Fruit fly (Drosophila melanogaster) whole organism, embryonic: ENCODE measurements around the gene anox.
A peak's percentile ranks its signal among the peaks of the same experiment; 100 is the strongest.

Experiments used
- Antp ChIP-seq: fragments of 200-800 bp; sonication (Bioruptor generic); optimal IDR thresholded peaks from 3 replicates; lab custom pipeline; 2016; ENCODE audit warnings: missing biosample characterization, missing genetic modification characterization
- B-H1 ChIP-seq: fragments of 200-800 bp; sonication (Bioruptor generic); IDR thresholded peaks from 3 replicates; pipeline ENCODE4 v1.3.6; 2022; ENCODE audit warnings: missing biosample characterization, missing genetic modification characterization
- B-H2 ChIP-seq: fragments of 200-800 bp; sonication (Bioruptor generic); optimal IDR thresholded peaks from 2 replicates; lab custom pipeline; 2018; ENCODE audit warnings: missing biosample characterization, mild to moderate bottlenecking, missing genetic modification characterization
- CG11247 ChIP-seq: fragments of 200-800 bp; sonication (Bioruptor generic); IDR thresholded peaks from 2 replicates; pipeline ENCODE4 v1.3.6; 2022; ENCODE audit warnings: missing biosample characterization, missing genetic modification characterization
- CG12391 ChIP-seq: fragments of 200-800 bp; sonication (Bioruptor generic); optimal IDR thresholded peaks from 3 replicates; lab custom pipeline; 2018; ENCODE audit warnings: missing biosample characterization, mild to moderate bottlenecking, missing genetic modification characterization, moderate library complexity
- CG12659 ChIP-seq: fragments of 200-800 bp; sonication (Bioruptor generic); optimal IDR thresholded peaks from 3 replicates; lab custom pipeline; 2017; ENCODE audit warnings: mild to moderate bottlenecking, missing biosample characterization, missing genetic modification reagents, missing genetic modification characterization
- CG13123 ChIP-seq: fragments of 200-800 bp; sonication (Bioruptor generic); optimal IDR thresholded peaks from 2 replicates; lab custom pipeline; 2016; ENCODE audit warnings: missing biosample characterization, missing genetic modification characterization
- CG15011 ChIP-seq: fragments of 200-800 bp; sonication (Bioruptor generic); optimal IDR thresholded peaks from 3 replicates; lab custom pipeline; 2018; ENCODE audit warnings: missing biosample characterization, mild to moderate bottlenecking, missing genetic modification characterization
- CG15514 ChIP-seq: fragments of 200-800 bp; sonication (Bioruptor generic); optimal IDR thresholded peaks from 3 replicates; lab custom pipeline; 2017; ENCODE audit warnings: missing biosample characterization, missing genetic modification characterization, mild to moderate bottlenecking, moderate library complexity, missing genetic modification reagents
- CG1602 ChIP-seq: fragments of 200-800 bp; sonication (Bioruptor generic); optimal IDR thresholded peaks from 3 replicates; lab custom pipeline; 2016; ENCODE audit warnings: missing biosample characterization, missing genetic modification characterization
- CG1792 ChIP-seq: fragments of 200-800 bp; sonication (Bioruptor generic); optimal IDR thresholded peaks from 2 replicates; lab custom pipeline; 2016; ENCODE audit warnings: missing biosample characterization, missing genetic modification characterization
- CG30403 ChIP-seq: fragments of 200-800 bp; sonication (Bioruptor generic); optimal IDR thresholded peaks from 3 replicates; lab custom pipeline; 2016; ENCODE audit warnings: missing biosample characterization, missing genetic modification characterization
- CG30431 ChIP-seq: fragments of 200-800 bp; sonication (Bioruptor generic); optimal IDR thresholded peaks from 2 replicates; lab custom pipeline; 2017; ENCODE audit warnings: missing biosample characterization, missing genetic modification characterization
- CG32767 ChIP-seq: fragments of 200-800 bp; sonication (Bioruptor generic); IDR thresholded peaks from 2 replicates; pipeline ENCODE4 v1.3.6; 2022; ENCODE audit warnings: missing biosample characterization, missing genetic modification characterization
- CG3407 ChIP-seq: fragments of 200-800 bp; sonication (Bioruptor generic); optimal IDR thresholded peaks from 2 replicates; lab custom pipeline; 2018; ENCODE audit warnings: missing biosample characterization, mild to moderate bottlenecking, missing genetic modification characterization
- CG3995 ChIP-seq: fragments of 200-800 bp; sonication (Bioruptor generic); optimal IDR thresholded peaks from 3 replicates; lab custom pipeline; 2016; ENCODE audit warnings: missing biosample characterization, missing genetic modification characterization
- CG6175 ChIP-seq: fragments of 200-800 bp; sonication (Bioruptor generic); IDR thresholded peaks from 3 replicates; pipeline ENCODE4 v1.3.6; 2022; ENCODE audit warnings: missing biosample characterization, missing genetic modification characterization
- CG7556 ChIP-seq: fragments of 200-800 bp; sonication (Bioruptor generic); optimal IDR thresholded peaks from 2 replicates; lab custom pipeline; 2017; ENCODE audit warnings: missing biosample characterization, mild to moderate bottlenecking, missing genetic modification characterization
- CG7928 ChIP-seq: fragments of 200-800 bp; sonication (Bioruptor generic); optimal IDR thresholded peaks from 2 replicates; lab custom pipeline; 2017; ENCODE audit warnings: missing biosample characterization, mild to moderate bottlenecking, missing genetic modification characterization
- Doc2 ChIP-seq: fragments of 200-800 bp; sonication (Bioruptor generic); IDR thresholded peaks from 2 replicates; pipeline ENCODE4 v1.3.6; 2022; ENCODE audit warnings: missing biosample characterization, missing genetic modification characterization
- Hey ChIP-seq: fragments of 200-800 bp; sonication (Bioruptor generic); optimal IDR thresholded peaks from 3 replicates; lab custom pipeline; 2018; ENCODE audit warnings: missing biosample characterization, mild to moderate bottlenecking, missing genetic modification characterization
- Nf-YB ChIP-seq: fragments of 200-800 bp; sonication (Bioruptor generic); optimal IDR thresholded peaks from 3 replicates; lab custom pipeline; 2019; ENCODE audit warnings: missing biosample characterization, mild to moderate bottlenecking, missing genetic modification characterization, moderate library complexity
- Rx ChIP-seq: fragments of 200-800 bp; sonication (Bioruptor generic); IDR thresholded peaks from 2 replicates; pipeline ENCODE4 v1.3.6; 2022; ENCODE audit warnings: missing biosample characterization, missing genetic modification characterization
- Side ChIP-seq: fragments of 200-800 bp; sonication (Bioruptor generic); optimal IDR thresholded peaks from 2 replicates; lab custom pipeline; 2016; ENCODE audit warnings: missing biosample characterization, missing genetic modification characterization
- Spps ChIP-seq: fragments of 200-800 bp; sonication (Bioruptor generic); optimal IDR thresholded peaks from 2 replicates; lab custom pipeline; 2018; ENCODE audit warnings: missing biosample characterization, mild to moderate bottlenecking, missing genetic modification characterization
- Sry-β ChIP-seq: fragments of 200-800 bp; sonication (Bioruptor generic); optimal IDR thresholded peaks from 2 replicates; lab custom pipeline; 2018; ENCODE audit warnings: missing biosample characterization, mild to moderate bottlenecking, missing genetic modification characterization, moderate library complexity
- Taf1 ChIP-seq: fragments of 200-800 bp; sonication (Bioruptor generic); IDR thresholded peaks from 2 replicates; pipeline ENCODE4 v1.3.6; 2022; ENCODE audit warnings: missing biosample characterization, missing genetic modification characterization
- Tbp ChIP-seq: fragments of >200 bp; optimal IDR thresholded peaks from 2 replicates; lab custom pipeline; 2018; ENCODE audit warnings: missing biosample characterization, missing genetic modification characterization
- Trl ChIP-seq, 3 experiments: fragments of >200 bp in 2 of 3; fragments of 200-800 bp in 1 of 3; sonication (Bioruptor generic) in 1 of 3; optimal IDR thresholded peaks; 2 replicates in 1 of 3; 3 replicates in 2 of 3; lab custom pipeline; 2016 to 2017; ENCODE audit warnings: missing biosample characterization in 1 of 3, missing genetic modification characterization in 1 of 3
- ash1 ChIP-seq: fragments of 200-800 bp; sonication (Bioruptor generic); optimal IDR thresholded peaks from 2 replicates; lab custom pipeline; 2018; ENCODE audit warnings: missing biosample characterization, mild to moderate bottlenecking, missing genetic modification characterization
- cad ChIP-seq: fragments of >200 bp; optimal IDR thresholded peaks from 2 replicates; lab custom pipeline; 2017; ENCODE audit warnings: missing biosample characterization, missing genetic modification characterization
- ci ChIP-seq: fragments of 200-800 bp; sonication (Bioruptor generic); IDR thresholded peaks from 3 replicates; pipeline ENCODE4 v1.3.6; 2022; ENCODE audit warnings: missing biosample characterization, missing genetic modification characterization
- crc ChIP-seq: fragments of 200-800 bp; sonication (Bioruptor generic); optimal IDR thresholded peaks from 2 replicates; lab custom pipeline; 2016; ENCODE audit warnings: missing biosample characterization, missing genetic modification characterization
- cwo ChIP-seq: fragments of 200-800 bp; sonication (Bioruptor generic); optimal IDR thresholded peaks from 3 replicates; lab custom pipeline; 2017; ENCODE audit warnings: missing biosample characterization, missing genetic modification characterization, mild to moderate bottlenecking, moderate library complexity, missing genetic modification reagents
- dm ChIP-seq: fragments of 200-800 bp; sonication (Bioruptor generic); optimal IDR thresholded peaks from 3 replicates; lab custom pipeline; 2016; ENCODE audit warnings: missing biosample characterization, missing genetic modification characterization
- fd3F ChIP-seq: fragments of 200-800 bp; sonication (Bioruptor generic); optimal IDR thresholded peaks from 2 replicates; lab custom pipeline; 2018; ENCODE audit warnings: missing biosample characterization, mild to moderate bottlenecking, missing genetic modification characterization, moderate library complexity
- fd96Cb ChIP-seq: fragments of 200-800 bp; sonication (Bioruptor generic); optimal IDR thresholded peaks from 2 replicates; lab custom pipeline; 2018; ENCODE audit warnings: missing biosample characterization, mild to moderate bottlenecking, missing genetic modification characterization, moderate library complexity
- fru ChIP-seq: fragments of >200 bp; optimal IDR thresholded peaks from 2 replicates; lab custom pipeline; 2017
- ham ChIP-seq: fragments of 200-800 bp; sonication (Bioruptor generic); IDR thresholded peaks from 2 replicates; pipeline ENCODE4 v1.3.6; 2022; ENCODE audit warnings: missing biosample characterization, missing genetic modification characterization
- kah ChIP-seq: fragments of 200-800 bp; sonication (Bioruptor generic); optimal IDR thresholded peaks from 2 replicates; lab custom pipeline; 2018; ENCODE audit warnings: missing biosample characterization, mild to moderate bottlenecking, missing genetic modification characterization
- lbe ChIP-seq: fragments of 200-800 bp; sonication (Bioruptor generic); optimal IDR thresholded peaks from 2 replicates; lab custom pipeline; 2016; ENCODE audit warnings: missing biosample characterization, mild to moderate bottlenecking, missing genetic modification characterization
- lov ChIP-seq, 2 experiments: fragments of 200-800 bp in 1 of 2; fragments of >200 bp in 1 of 2; sonication (Bioruptor generic) in 1 of 2; IDR thresholded peaks in 1 of 2; optimal IDR thresholded peaks in 1 of 2; 2 replicates in 1 of 2; 3 replicates in 1 of 2; pipeline versions ENCODE4 v1.3.6 to Lab custom; 2017 to 2022; ENCODE audit warnings: missing biosample characterization in 1 of 2, missing genetic modification characterization in 1 of 2
- mam ChIP-seq: fragments of 200-800 bp; sonication (Bioruptor generic); optimal IDR thresholded peaks from 3 replicates; lab custom pipeline; 2016; ENCODE audit warnings: missing biosample characterization, missing genetic modification characterization
- nau ChIP-seq: fragments of 200-800 bp; sonication (Bioruptor generic); optimal IDR thresholded peaks from 3 replicates; lab custom pipeline; 2017; ENCODE audit warnings: missing biosample characterization, mild to moderate bottlenecking, missing genetic modification characterization, missing genetic modification reagents
- so ChIP-seq: fragments of 200-800 bp; sonication (Bioruptor generic); IDR thresholded peaks from 3 replicates; pipeline ENCODE4 v1.3.6; 2022; ENCODE audit warnings: missing biosample characterization, missing genetic modification characterization
- sqz ChIP-seq: fragments of 200-800 bp; sonication (Bioruptor generic); optimal IDR thresholded peaks from 3 replicates; lab custom pipeline; 2018; ENCODE audit warnings: missing biosample characterization, mild to moderate bottlenecking, missing genetic modification characterization
- sug ChIP-seq: fragments of 200-800 bp; optimal IDR thresholded peaks from 2 replicates; lab custom pipeline; 2019; ENCODE audit warnings: missing biosample characterization, mild to moderate bottlenecking, missing genetic modification characterization, moderate library complexity
- tap ChIP-seq: fragments of 200-800 bp; optimal IDR thresholded peaks from 3 replicates; lab custom pipeline; 2019; ENCODE audit warnings: missing biosample characterization, mild to moderate bottlenecking, missing genetic modification characterization, moderate library complexity
- tna ChIP-seq: fragments of 200-800 bp; sonication (Bioruptor generic); IDR thresholded peaks from 2 replicates; pipeline ENCODE4 v1.3.6; 2022; ENCODE audit warnings: missing biosample characterization, missing genetic modification characterization; ENCODE audit not compliant: partially characterized antibody

The anox gene

DNA sequence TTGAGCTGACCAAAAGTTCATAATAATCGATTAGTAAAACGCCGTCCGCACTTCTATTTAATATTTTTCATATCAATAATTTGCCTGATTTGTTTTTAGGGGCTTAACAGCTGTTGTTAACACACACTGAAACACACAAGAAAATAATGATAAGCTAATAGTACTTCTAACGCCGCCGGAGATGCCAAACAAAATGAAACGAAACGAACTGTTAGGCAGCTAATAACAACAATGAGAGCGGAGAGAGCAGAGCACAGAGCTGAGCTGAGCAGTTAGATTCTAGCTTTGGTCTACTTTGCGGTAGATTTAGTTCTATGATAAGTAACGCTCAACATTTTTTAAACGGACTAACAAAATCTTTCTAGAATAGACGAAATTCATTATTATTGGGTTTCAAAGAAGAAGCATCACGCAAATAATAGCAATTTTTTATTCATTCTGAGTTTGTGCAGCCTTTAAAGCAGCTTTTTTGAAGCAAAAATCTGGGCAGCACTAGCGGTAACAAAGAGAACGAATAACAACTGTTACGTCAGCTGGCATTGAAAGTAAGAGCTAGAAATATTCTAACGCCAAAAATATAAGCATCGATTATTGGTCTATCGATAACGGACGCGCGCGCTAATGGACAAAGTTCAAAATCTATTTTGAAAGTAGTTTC is 12.5 kb downstream of the anox start, which contains the start of gene Abca3 (continued):
- TF ChIP-seq tna (GFP tag; lab: Robert Waterston, UW), result no peak
- 0 out of 2 replicates have a peak, but pooled peaks have one; percentile 19 for TF ChIP-seq Taf1
- peak; percentile 68 for TF ChIP-seq mam
- peak; percentile 97 for TF ChIP-seq Sry-β (GFP tag; lab: Kevin White, UChicago)
- peak; percentile 68 for TF ChIP-seq Side (GFP tag; lab: Kevin White, UChicago)
- TF ChIP-seq CG15011, result peak; percentile 10
- TF ChIP-seq cwo, result peak; percentile 59
- peak; percentile 63 to 89 for TF ChIP-seq Trl (optimal IDR thresholded peaks at IDR 0.05; lab: Kevin White, UChicago)
- TF ChIP-seq Trl (GFP tag; optimal IDR thresholded peaks at IDR 0.05; lab: Kevin White, UChicago), result peak; percentile 68
- TF ChIP-seq sug (tag; lab: Kevin White, UChicago), result peak; percentile 83
- TF ChIP-seq Tbp (GFP tag; lab: Kevin White, UChicago), result no peak
- no peak for TF ChIP-seq ci (GFP tag; lab: Robert Waterston, UW)
- no peak for TF ChIP-seq Doc2
- no peak; the same call in 1 of the 2 replicates for TF ChIP-seq CG32767 (GFP tag; lab: Robert Waterston, UW)
- TF ChIP-seq kah (GFP tag; lab: Kevin White, UChicago), result peak; percentile 11
- no peak for TF ChIP-seq ash1 (GFP tag; lab: Kevin White, UChicago)
- TF ChIP-seq dm (GFP tag; lab: Kevin White, UChicago), result no peak
- TF ChIP-seq CG6175, result no peak
- peak; percentile 72 for TF ChIP-seq CG7556 (GFP tag; lab: Kevin White, UChicago)
- TF ChIP-seq Antp (GFP tag; lab: Kevin White, UChicago), result peak; percentile 53
- TF ChIP-seq CG7928 (GFP tag; lab: Kevin White, UChicago), result peak; percentile 33
- peak; percentile 70 for TF ChIP-seq CG12391
- TF ChIP-seq Hey (tag; lab: Kevin White, UChicago), result peak; percentile 1
- TF ChIP-seq so (GFP tag; lab: Robert Waterston, UW), result no peak
- peak; percentile 17 for TF ChIP-seq sqz (GFP tag; lab: Kevin White, UChicago)
- no peak for TF ChIP-seq lbe
- TF ChIP-seq ham, result no peak
- TF ChIP-seq lov (optimal IDR thresholded peaks at IDR 0.05; lab: Kevin White, UChicago), result no peak
- TF ChIP-seq lov (GFP tag; IDR thresholded peaks at IDR 0.05; lab: Robert Waterston, UW), result no peak
- no peak for TF ChIP-seq Spps (tag; lab: Kevin White, UChicago)
- peak; percentile 13 for TF ChIP-seq CG30431 (GFP tag; lab: Kevin White, UChicago)
- TF ChIP-seq CG1792 (GFP tag; lab: Kevin White, UChicago), result no peak
- TF ChIP-seq CG11247 (GFP tag; lab: Robert Waterston, UW), result peak; percentile 40; the same call in 1 of the 2 replicates
- no peak for TF ChIP-seq nau (GFP tag; lab: Kevin White, UChicago)
- TF ChIP-seq fd3F, result peak; percentile 49
- TF ChIP-seq CG30403 (GFP tag; lab: Kevin White, UChicago), result peak; percentile 66
- no peak for TF ChIP-seq CG13123 (GFP tag; lab: Kevin White, UChicago)
- TF ChIP-seq Nf-YB (GFP tag; lab: Kevin White, UChicago), result peak; percentile 18
- peak; percentile 17; the same call in 1 of the 2 replicates for TF ChIP-seq Rx (GFP tag; lab: Robert Waterston, UW)
- TF ChIP-seq fd96Cb (tag; lab: Kevin White, UChicago), result peak; percentile 29
- peak; percentile 49 for TF ChIP-seq CG3995 (GFP tag; lab: Kevin White, UChicago)
- TF ChIP-seq B-H1 (GFP tag; lab: Robert Waterston, UW), result no peak
- no peak for TF ChIP-seq fru (lab: Kevin White, UChicago)
- peak; percentile 25 for TF ChIP-seq CG3407
- TF ChIP-seq CG15514, result peak; percentile 74
- TF ChIP-seq tap (tag; lab: Kevin White, UChicago), result peak; percentile 24
- peak; percentile 23 for TF ChIP-seq CG1602 (GFP tag; lab: Kevin White, UChicago)
- no peak for TF ChIP-seq cad (GFP tag; lab: Kevin White, UChicago)
- TF ChIP-seq B-H2 (GFP tag; lab: Kevin White, UChicago), result peak; percentile 74
- peak; percentile 56 for TF ChIP-seq crc (GFP tag; lab: Kevin White, UChicago)
- TF ChIP-seq CG12659 (GFP tag; lab: Kevin White, UChicago), result peak; percentile 71
